Worm (Caenorhabditis elegans) whole organism, L4 larva: ENCODE data around the gene mtcu-2.

ENCODE experiments used
- D1046.2 ChIP-seq: fragments of 200-800 bp; sonication (Bioruptor generic); IDR thresholded peaks from 2 replicates; pipeline ENCODE4 v1.3.6; 2022; ENCODE audit warnings: missing genetic modification characterization, missing compliant biosample characterization
- F10B5.3 ChIP-seq: sonication (generic microtip); optimal IDR thresholded peaks from 2 replicates; lab custom pipeline; 2016; ENCODE audit warnings: mild to moderate bottlenecking, missing genetic modification characterization, missing compliant biosample characterization
- F44E2.7 ChIP-seq: fragments of 200-800 bp; sonication (Bioruptor generic); IDR thresholded peaks from 2 replicates; pipeline ENCODE4 v2.1.2; 2022; ENCODE audit warnings: missing genetic modification characterization, missing compliant biosample characterization
- R02D3.7 ChIP-seq: fragments of 150-350 bp; sonication (generic microtip); optimal IDR thresholded peaks from 3 replicates; lab custom pipeline; 2014; ENCODE audit warnings: missing biosample characterization, missing genetic modification characterization
- T20F7.1 ChIP-seq: fragments of 200-800 bp; sonication (Bioruptor generic); optimal IDR thresholded peaks from 2 replicates; lab custom pipeline; 2018; ENCODE audit warnings: mild to moderate bottlenecking, missing genetic modification characterization, missing compliant biosample characterization
- T26A8.4 ChIP-seq: fragments of 200-800 bp; sonication (Bioruptor generic); IDR thresholded peaks from 2 replicates; pipeline ENCODE4 v1.3.6; 2022; ENCODE audit warnings: missing genetic modification characterization, missing compliant biosample characterization
- Y5F2A.4 ChIP-seq: fragments of 200-800 bp; sonication (Bioruptor generic); optimal IDR thresholded peaks from 2 replicates; lab custom pipeline; 2018; ENCODE audit warnings: mild to moderate bottlenecking, missing genetic modification characterization, missing compliant biosample characterization
- Y75B8A.6 ChIP-seq: fragments of 200-800 bp; sonication (Bioruptor generic); IDR thresholded peaks from 2 replicates; pipeline ENCODE4 v1.3.6; 2022; ENCODE audit warnings: missing genetic modification reagents, missing genetic modification characterization, missing compliant biosample characterization
- ZK546.5 ChIP-seq, 2 experiments: sonication (generic microtip); optimal IDR thresholded peaks; 2 replicates each; lab custom pipeline; 2017; ENCODE audit warnings: missing biosample characterization in 2 of 2, missing genetic modification characterization in 2 of 2
- aha-1 ChIP-seq: fragments of 150-350 bp; peaks from one replicate; lab custom pipeline; 2014; ENCODE audit warnings: missing biosample characterization, missing genetic modification characterization
- attf-4 ChIP-seq: sonication (generic microtip); optimal IDR thresholded peaks from 3 replicates; lab custom pipeline; 2017; ENCODE audit warnings: missing biosample characterization, missing genetic modification characterization
- ceh-28 ChIP-seq: fragments of 150-350 bp; optimal IDR thresholded peaks from 2 replicates; lab custom pipeline; 2014; ENCODE audit warnings: missing biosample characterization, missing genetic modification reagents, missing genetic modification characterization
- ceh-44 ChIP-seq: fragments of 200-800 bp; sonication (Bioruptor generic); IDR thresholded peaks from 2 replicates; pipeline ENCODE4 v1.3.6; 2022; ENCODE audit warnings: missing genetic modification reagents, missing genetic modification characterization, missing compliant biosample characterization
- ceh-62 ChIP-seq: sonication (generic microtip); optimal IDR thresholded peaks from 2 replicates; lab custom pipeline; 2017; ENCODE audit warnings: missing biosample characterization, missing genetic modification characterization
- ces-1 ChIP-seq: fragments of 150-350 bp; sonication (generic microtip); optimal IDR thresholded peaks from 4 replicates; lab custom pipeline; 2014; ENCODE audit warnings: missing biosample characterization, missing genetic modification reagents, missing genetic modification characterization
- cey-2 ChIP-seq: sonication (generic microtip); optimal IDR thresholded peaks from 3 replicates; lab custom pipeline; 2017; ENCODE audit warnings: missing genetic modification characterization, mild to moderate bottlenecking, missing compliant biosample characterization, antibody characterized with exemption, borderline replicate concordance; ENCODE audit not compliant: insufficient read depth
- ctbp-1 ChIP-seq: fragments of 200-800 bp; sonication (Bioruptor generic); IDR thresholded peaks from 2 replicates; pipeline ENCODE4 v1.3.6; 2022; ENCODE audit warnings: missing genetic modification reagents, missing genetic modification characterization, missing compliant biosample characterization
- daf-8 ChIP-seq: fragments of 200-800 bp; sonication (Bioruptor generic); IDR thresholded peaks from 2 replicates; pipeline ENCODE4 v1.3.6; 2022; ENCODE audit warnings: missing genetic modification characterization, missing compliant biosample characterization
- dmd-8 ChIP-seq: fragments of 200-800 bp; sonication (Bioruptor generic); IDR thresholded peaks from 2 replicates; pipeline ENCODE4 v1.3.6; 2022; ENCODE audit warnings: missing genetic modification characterization, missing compliant biosample characterization
- dmd-9 ChIP-seq: fragments of 200-800 bp; sonication (Bioruptor generic); IDR thresholded peaks from 2 replicates; pipeline ENCODE4 v1.3.6; 2022; ENCODE audit warnings: missing genetic modification reagents, missing genetic modification characterization, missing compliant biosample characterization
- egl-27 ChIP-seq: sonication (generic microtip); optimal IDR thresholded peaks from 3 replicates; lab custom pipeline; 2017; ENCODE audit warnings: missing biosample characterization, missing genetic modification reagents, missing genetic modification characterization
- egl-43 ChIP-seq: fragments of 200-800 bp; sonication (Bioruptor generic); IDR thresholded peaks from 2 replicates; pipeline ENCODE4 v1.3.6; 2022; ENCODE audit warnings: missing genetic modification reagents, missing genetic modification characterization, missing compliant biosample characterization
- fkh-10 ChIP-seq: fragments of 150-350 bp; optimal IDR thresholded peaks from 2 replicates; lab custom pipeline; 2014; ENCODE audit warnings: missing biosample characterization, missing genetic modification reagents, missing genetic modification characterization
- fos-1 ChIP-seq: fragments of 150-350 bp; optimal IDR thresholded peaks from 2 replicates; lab custom pipeline; 2014; ENCODE audit warnings: missing biosample characterization, missing genetic modification characterization
- hif-1 ChIP-seq, 2 experiments: sonication (generic microtip); optimal IDR thresholded peaks; 2 replicates each; lab custom pipeline; 2016 to 2017; ENCODE audit warnings: missing compliant biosample characterization in 2 of 2, missing genetic modification characterization in 2 of 2, missing genetic modification reagents in 2 of 2, missing genotype in 2 of 2, mild to moderate bottlenecking in 1 of 2
- hlh-11 ChIP-seq: fragments of 200-800 bp; sonication (Bioruptor generic); optimal IDR thresholded peaks from 2 replicates; lab custom pipeline; 2018; ENCODE audit warnings: mild to moderate bottlenecking, missing genetic modification characterization, missing compliant biosample characterization
- lin-1 ChIP-seq: fragments of 200-800 bp; sonication (Bioruptor generic); IDR thresholded peaks from 2 replicates; pipeline ENCODE4 v1.3.6; 2022; ENCODE audit warnings: missing genetic modification reagents, missing genetic modification characterization, missing compliant biosample characterization
- lin-29 ChIP-seq: fragments of 200-800 bp; sonication (Bioruptor generic); IDR thresholded peaks from 2 replicates; pipeline ENCODE4 v1.3.6; 2022; ENCODE audit warnings: missing genetic modification reagents, missing genetic modification characterization, missing compliant biosample characterization
- lsy-2 ChIP-seq, 2 experiments: fragments of 150-350 bp in 1 of 2; sonication (generic microtip) in 1 of 2; optimal IDR thresholded peaks; 2 replicates each; lab custom pipeline; 2014 to 2017; ENCODE audit warnings: missing biosample characterization in 2 of 2, missing genetic modification characterization in 2 of 2
- madf-5 ChIP-seq, 2 experiments: fragments of 200-800 bp; sonication (Bioruptor generic); IDR thresholded peaks; 2 replicates each; pipeline ENCODE4 v1.3.6; 2022; ENCODE audit warnings: missing compliant biosample characterization in 2 of 2, missing genetic modification characterization in 2 of 2
- mdt-29 ChIP-seq: fragments of 200-800 bp; sonication (Bioruptor generic); IDR thresholded peaks from 2 replicates; pipeline ENCODE4 v1.3.6; 2022; ENCODE audit warnings: missing genetic modification reagents, missing genetic modification characterization, missing compliant biosample characterization
- nhr-10 ChIP-seq: fragments of 150-350 bp; optimal IDR thresholded peaks from 2 replicates; lab custom pipeline; 2014; ENCODE audit warnings: missing biosample characterization, missing genetic modification characterization
- nhr-102 ChIP-seq: sonication (generic microtip); optimal IDR thresholded peaks from 2 replicates; lab custom pipeline; 2016; ENCODE audit warnings: mild to moderate bottlenecking, missing genetic modification characterization, moderate library complexity, missing compliant biosample characterization
- nhr-11 ChIP-seq: fragments of 150-350 bp; optimal IDR thresholded peaks from 2 replicates; lab custom pipeline; 2014; ENCODE audit warnings: missing biosample characterization, missing genetic modification characterization
- php-3 ChIP-seq: fragments of 200-800 bp; sonication (Bioruptor generic); IDR thresholded peaks from 2 replicates; pipeline ENCODE4 v1.3.6; 2022; ENCODE audit warnings: missing genetic modification reagents, missing genetic modification characterization, missing compliant biosample characterization
- pqm-1 ChIP-seq: sonication (generic microtip); optimal IDR thresholded peaks from 2 replicates; lab custom pipeline; 2017; ENCODE audit warnings: missing biosample characterization, missing genetic modification characterization
- saeg-2 ChIP-seq: fragments of 200-800 bp; sonication (Bioruptor generic); IDR thresholded peaks from 2 replicates; pipeline ENCODE4 v1.3.6; 2022; ENCODE audit warnings: missing genetic modification reagents, missing genetic modification characterization, missing compliant biosample characterization
- set-16 ChIP-seq: fragments of 200-800 bp; sonication (Bioruptor generic); IDR thresholded peaks from 2 replicates; pipeline ENCODE4 v1.3.6; 2022; ENCODE audit warnings: missing genetic modification reagents, missing genetic modification characterization, missing compliant biosample characterization
- skn-1 ChIP-seq: fragments of 150-350 bp; optimal IDR thresholded peaks from 2 replicates; lab custom pipeline; 2014; ENCODE audit warnings: missing biosample characterization, missing genetic modification characterization
- snpc-1.2 ChIP-seq: fragments of 200-800 bp; sonication (Bioruptor generic); IDR thresholded peaks from 2 replicates; pipeline ENCODE4 v1.3.6; 2022; ENCODE audit warnings: missing genetic modification reagents, missing genetic modification characterization, missing compliant biosample characterization
- spr-1 ChIP-seq: sonication (generic microtip); optimal IDR thresholded peaks from 2 replicates; lab custom pipeline; 2016; ENCODE audit warnings: mild to moderate bottlenecking, missing genetic modification characterization, missing compliant biosample characterization
- tra-1 ChIP-seq: fragments of 200-800 bp; sonication (Bioruptor generic); IDR thresholded peaks from 2 replicates; pipeline ENCODE4 v1.3.6; 2022; ENCODE audit warnings: missing genetic modification reagents, missing genetic modification characterization, missing compliant biosample characterization
- unc-62 ChIP-seq, 3 experiments: fragments of 150-350 bp in 1 of 3; sonication (generic microtip); optimal IDR thresholded peaks in 2 of 3; peaks in 1 of 3; 1 replicate in 1 of 3; 2 replicates in 2 of 3; lab custom pipeline; 2014 to 2017; ENCODE audit warnings: missing biosample characterization in 3 of 3, missing genetic modification characterization in 3 of 3, missing genetic modification reagents in 3 of 3, missing genotype in 1 of 3
- vab-7 ChIP-seq: fragments of 200-800 bp; sonication (Bioruptor generic); IDR thresholded peaks from 2 replicates; pipeline ENCODE4 v1.3.6; 2022; ENCODE audit warnings: missing genetic modification reagents, missing genetic modification characterization, missing compliant biosample characterization
- zfp-2 ChIP-seq: sonication (generic microtip); optimal IDR thresholded peaks from 2 replicates; lab custom pipeline; 2016; ENCODE audit warnings: mild to moderate bottlenecking, missing genetic modification characterization, missing compliant biosample characterization
- zfp-3 ChIP-seq: fragments of 200-800 bp; sonication (Bioruptor generic); conservative IDR thresholded peaks from 2 replicates; pipeline ENCODE4 v1.3.6; 2022; ENCODE audit warnings: missing genetic modification reagents, missing genetic modification characterization, missing compliant biosample characterization
- zip-11 ChIP-seq: fragments of 200-800 bp; sonication (Bioruptor generic); IDR thresholded peaks from 2 replicates; pipeline ENCODE4 v1.3.6; 2022; ENCODE audit warnings: missing genetic modification characterization, missing compliant biosample characterization
- zip-2 ChIP-seq: fragments of 150-350 bp; optimal IDR thresholded peaks from 2 replicates; lab custom pipeline; 2014; ENCODE audit warnings: missing biosample characterization, missing genetic modification characterization
- ztf-7 ChIP-seq: fragments of 150-350 bp; optimal IDR thresholded peaks from 2 replicates; lab custom pipeline; 2014; ENCODE audit warnings: missing biosample characterization, missing genetic modification characterization

The mtcu-2 gene

DNA sequence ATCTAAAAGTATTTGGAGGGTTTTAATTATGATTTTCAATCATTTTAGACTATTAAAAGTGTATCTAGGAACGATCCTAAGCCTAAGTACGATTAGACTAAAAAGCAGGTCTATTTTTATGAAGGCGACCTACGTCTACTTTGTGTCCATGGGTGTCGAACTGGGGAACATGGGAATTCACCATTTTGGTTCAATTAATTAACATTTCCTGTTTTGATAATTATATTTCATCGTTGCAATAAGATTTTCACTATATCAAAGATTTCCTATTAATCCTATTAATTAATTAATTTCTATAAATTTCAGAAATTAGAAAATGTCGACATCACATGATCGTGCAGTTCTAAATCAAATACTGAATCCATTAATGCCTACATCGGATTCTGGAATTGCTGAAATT lies 3.1 kb downstream of the mtcu-2 start, which contains the start of gene ttc-36:
ttc-36 (plus strand) TSS at position 301 of the 400 bp plus-strand sequence.
- no peak for TF ChIP-seq zip-11 (GFP tag; lab: Robert Waterston, UW)
- TF ChIP-seq T20F7.1 (GFP tag; lab: Kevin White, UChicago), result no peak
- no peak for TF ChIP-seq egl-43 (GFP tag; lab: Robert Waterston, UW)
- no peak for TF ChIP-seq hif-1 (tag; optimal IDR thresholded peaks at IDR 0.05; lab: Kevin White, UChicago)

DNA sequence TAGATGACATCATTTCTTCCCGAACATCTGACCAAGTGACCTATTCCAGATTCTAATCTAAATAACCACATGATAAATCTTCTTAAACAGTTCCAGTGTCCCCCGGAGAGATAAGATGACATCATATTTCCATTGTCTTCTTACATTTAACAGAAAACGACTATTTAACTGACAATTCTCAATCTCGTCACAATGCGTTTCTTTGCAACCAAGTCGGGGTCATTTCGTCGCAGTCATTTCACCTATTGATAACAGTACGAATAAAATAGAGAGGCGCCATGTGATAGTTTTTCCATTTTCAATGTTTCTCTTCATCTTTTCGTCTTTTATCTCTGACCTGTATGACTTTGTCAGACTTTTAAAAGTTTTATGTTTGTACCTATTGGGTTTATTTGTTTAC lies 4.0 kb downstream of the mtcu-2 start:
- TF ChIP-seq nhr-11 (tag; lab: Kevin White, UChicago), result no peak
- no peak for TF ChIP-seq F44E2.7 (GFP tag; lab: Robert Waterston, UW)
- no peak for TF ChIP-seq tra-1
- no peak for TF ChIP-seq lin-1 (GFP tag; lab: Robert Waterston, UW)
- no peak for TF ChIP-seq zfp-2 (tag; lab: Kevin White, UChicago)
- TF ChIP-seq lsy-2 (tag; optimal IDR thresholded peaks at IDR 0.05; lab: Kevin White, UChicago), result peak in 1 of 2 experiments; percentile 58
- no peak for TF ChIP-seq ztf-7 (tag; lab: Kevin White, UChicago)
- no peak for TF ChIP-seq ctbp-1 (GFP tag; lab: Robert Waterston, UW)
- no peak for TF ChIP-seq Y5F2A.4 (GFP tag; lab: Kevin White, UChicago)
- no peak for TF ChIP-seq cey-2 (tag; lab: Kevin White, UChicago)
- peak; percentile 35 for TF ChIP-seq nhr-10 (tag; lab: Kevin White, UChicago)
- TF ChIP-seq ceh-28 (tag; lab: Kevin White, UChicago), result no peak
- no peak for TF ChIP-seq Y75B8A.6 (GFP tag; lab: Robert Waterston, UW)
- no peak for TF ChIP-seq dmd-9
- TF ChIP-seq ceh-62, result no peak
- TF ChIP-seq unc-62 (GFP tag; optimal IDR thresholded peaks at IDR 0.05 in 1 of 2; lab: Kevin White, UChicago), result peak in 1 of 2 experiments; percentile 53
- TF ChIP-seq unc-62 (tag; optimal IDR thresholded peaks at IDR 0.05; lab: Kevin White, UChicago), result no peak
- TF ChIP-seq daf-8, result no peak
- TF ChIP-seq fos-1 (tag; lab: Kevin White, UChicago), result no peak
- peak; percentile 81 for TF ChIP-seq hlh-11 (tag; lab: Kevin White, UChicago)
- no peak for TF ChIP-seq egl-43 (GFP tag; lab: Robert Waterston, UW)
- TF ChIP-seq madf-5 (GFP tag; IDR thresholded peaks at IDR 0.05; lab: Robert Waterston, UW), result no peak
- TF ChIP-seq php-3 (GFP tag; lab: Robert Waterston, UW), result no peak; the same call in 1 of the 2 replicates
- no peak for TF ChIP-seq aha-1 (tag; lab: Kevin White, UChicago)
- no peak for TF ChIP-seq ceh-44
- TF ChIP-seq T26A8.4 (GFP tag; lab: Robert Waterston, UW), result no peak
- no peak for TF ChIP-seq set-16 (GFP tag; lab: Robert Waterston, UW)
- peak; percentile 15 for TF ChIP-seq T20F7.1 (GFP tag; lab: Kevin White, UChicago)
- no peak for TF ChIP-seq egl-27 (tag; lab: Kevin White, UChicago)
- no peak for TF ChIP-seq saeg-2 (GFP tag; lab: Robert Waterston, UW)
- no peak for TF ChIP-seq pqm-1 (tag; lab: Kevin White, UChicago)
- TF ChIP-seq vab-7 (GFP tag; lab: Robert Waterston, UW), result no peak
- TF ChIP-seq lin-29 (GFP tag; lab: Robert Waterston, UW), result no peak
- TF ChIP-seq D1046.2 (GFP tag; lab: Robert Waterston, UW), result no peak
- TF ChIP-seq zfp-3 (GFP tag; lab: Robert Waterston, UW), result no peak
- no peak for TF ChIP-seq spr-1 (tag; lab: Kevin White, UChicago)
- peak; percentile 16 for TF ChIP-seq nhr-102 (tag; lab: Kevin White, UChicago)
- no peak for TF ChIP-seq ces-1 (GFP tag; lab: Kevin White, UChicago)
- no peak for TF ChIP-seq zip-11 (GFP tag; lab: Robert Waterston, UW)
- TF ChIP-seq fkh-10 (GFP tag; lab: Kevin White, UChicago), result no peak
- TF ChIP-seq dmd-8 (GFP tag; lab: Robert Waterston, UW), result no peak
- no peak for TF ChIP-seq R02D3.7 (tag; lab: Kevin White, UChicago)
- no peak for TF ChIP-seq hif-1 (tag; optimal IDR thresholded peaks at IDR 0.05; lab: Kevin White, UChicago)
- TF ChIP-seq skn-1 (tag; lab: Kevin White, UChicago), result no peak
- no peak for TF ChIP-seq F10B5.3 (tag; lab: Kevin White, UChicago)
- no peak for TF ChIP-seq ZK546.5 (tag; optimal IDR thresholded peaks at IDR 0.05; lab: Kevin White, UChicago)
- no peak for TF ChIP-seq attf-4 (tag; lab: Kevin White, UChicago)
- no peak for TF ChIP-seq snpc-1.2
- TF ChIP-seq mdt-29 (GFP tag; lab: Robert Waterston, UW), result 0 out of 2 replicates have a peak, but pooled peaks have one; percentile 10
- TF ChIP-seq zip-2 (tag; lab: Kevin White, UChicago), result no peak
